Worm (Caenorhabditis elegans): Measurements from ENCODE around the gene F01G10.4.

F01G10.4 gene

ce11 chrIV:10222122-10222589 lies 10.2 kb downstream of the F01G10.4 start, which contains the start of gene C24F3.2 (continued):
- no peak for TF ChIP-seq Y56A3A.18 (GFP tag; IDR thresholded peaks at IDR 0.05)
- no peak for TF ChIP-seq T07F8.4 (tag; optimal IDR thresholded peaks at IDR 0.05)
- TF ChIP-seq hlh-26 (GFP tag; conservative IDR thresholded peaks at IDR 0.05): no peak
- no peak for TF ChIP-seq ZK185.1 (tag; optimal IDR thresholded peaks at IDR 0.05; ENCODE audit: poor library complexity, severe bottlenecking)
- TF ChIP-seq madf-8 (GFP tag; conservative IDR thresholded peaks at IDR 0.05): no peak
- no peak for TF ChIP-seq Y79H2A.3 (GFP tag; conservative IDR thresholded peaks at IDR 0.05)
- TF ChIP-seq mcd-1 (GFP tag; IDR thresholded peaks at IDR 0.05): no peak
- no peak for TF ChIP-seq ceh-58 (GFP tag; IDR thresholded peaks at IDR 0.05)
- TF ChIP-seq ztf-18 (tag; optimal IDR thresholded peaks at IDR 0.05): peak; percentile 30
- peak; percentile 79 for TF ChIP-seq attf-5 (GFP tag; optimal IDR thresholded peaks at IDR 0.05)
- TF ChIP-seq hmg-20 (GFP tag; IDR thresholded peaks at IDR 0.05): no peak
- no peak for TF ChIP-seq C06A6.2 (GFP tag; conservative IDR thresholded peaks at IDR 0.05)
- TF ChIP-seq K12H6.12 (tag; optimal IDR thresholded peaks at IDR 0.05): peak; percentile 74
- no peak for TF ChIP-seq hlh-12 (tag; optimal IDR thresholded peaks at IDR 0.05)
- TF ChIP-seq rec-8 (tag; optimal IDR thresholded peaks at IDR 0.05): no peak
- TF ChIP-seq F39B2.1 (GFP tag; IDR thresholded peaks at IDR 0.05): no peak
- 0 out of 2 replicates have a peak, but pooled peaks have one; percentile 32 for TF ChIP-seq pbrm-1 (GFP tag; IDR thresholded peaks at IDR 0.05)
- no peak for TF ChIP-seq ceh-79 (tag; optimal IDR thresholded peaks at IDR 0.05)
- no peak for TF ChIP-seq ceh-40 (GFP tag; IDR thresholded peaks at IDR 0.05)
- no peak for TF ChIP-seq F37B4.10 (GFP tag; IDR thresholded peaks at IDR 0.05)
- no peak for TF ChIP-seq mes-4 (tag; optimal IDR thresholded peaks at IDR 0.05)
- TF ChIP-seq T26A5.8 (tag; optimal IDR thresholded peaks at IDR 0.05): no peak
- TF ChIP-seq lag-1 (GFP tag; IDR thresholded peaks at IDR 0.05): no peak
- no peak for TF ChIP-seq tbp1 (GFP tag; optimal IDR thresholded peaks at IDR 0.05)
- TF ChIP-seq cebp-2 (GFP tag; IDR thresholded peaks at IDR 0.05): no peak
- no peak for TF ChIP-seq egrh-3 (GFP tag; IDR thresholded peaks at IDR 0.05)
- TF ChIP-seq D2030.7 (GFP tag; IDR thresholded peaks at IDR 0.05): no peak
- TF ChIP-seq Y67H2A.10 (GFP tag; conservative IDR thresholded peaks at IDR 0.05): no peak
- TF ChIP-seq lin-35 (GFP tag; optimal IDR thresholded peaks at IDR 0.05): peak in 1 of 3 experiments; percentile 46
- TF ChIP-seq snpc-1.1 (tag; optimal IDR thresholded peaks at IDR 0.05; ENCODE audit: insufficient read depth): no peak
- no peak for TF ChIP-seq ceh-91 (GFP tag; IDR thresholded peaks at IDR 0.05)
- TF ChIP-seq nhr-90 (tag; optimal IDR thresholded peaks at IDR 0.05): no peak
- TF ChIP-seq nfya-1 (tag; optimal IDR thresholded peaks at IDR 0.05; ENCODE audit: borderline replicate concordance, insufficient read depth): no peak
- no peak for TF ChIP-seq nfya-2 (GFP tag; IDR thresholded peaks at IDR 0.05)
- no peak for TF ChIP-seq B0035.1 (tag; optimal IDR thresholded peaks at IDR 0.05)
- no peak for TF ChIP-seq ztf-22 (GFP tag; optimal IDR thresholded peaks at IDR 0.05)
- TF ChIP-seq nhr-80 (tag; optimal IDR thresholded peaks at IDR 0.05): peak; percentile 69
- no peak for TF ChIP-seq ama-1 (optimal IDR thresholded peaks at IDR 0.05)
- no peak for TF ChIP-seq ama-1 (GFP tag; optimal IDR thresholded peaks at IDR 0.05)
- TF ChIP-seq mel-28 (tag; optimal IDR thresholded peaks at IDR 0.05; ENCODE audit: borderline replicate concordance): no peak
- no peak for TF ChIP-seq ceh-27 (GFP tag; optimal IDR thresholded peaks at IDR 0.05)
